Worm (Caenorhabditis elegans): ENCODE data around the gene F08D12.12.

The F08D12.12 gene

ce11 chrII:2826073-2826472, 39.2 kb upstream of the F08D12.12 start, which contains the start of gene K12H6.5:
Gene K12H6.5 (minus strand): TSS chrII:2826173.
- no peak for TF ChIP-seq ceh-36 (tag; optimal IDR thresholded peaks at IDR 0.05)
- TF ChIP-seq aly-1 (tag; optimal IDR thresholded peaks at IDR 0.05): no peak
- TF ChIP-seq hnd-1 (tag; optimal IDR thresholded peaks at IDR 0.05): no peak
- no peak for TF ChIP-seq ceh-13 (GFP tag; optimal IDR thresholded peaks at IDR 0.05)
- no peak for TF ChIP-seq ets-7 (tag; optimal IDR thresholded peaks at IDR 0.05)
- TF ChIP-seq flt-1 (GFP tag; IDR thresholded peaks at IDR 0.05): no peak
- TF ChIP-seq hmbx-1 (tag; optimal IDR thresholded peaks at IDR 0.05): no peak

- no peak for TF ChIP-seq aly-1 (tag; optimal IDR thresholded peaks at IDR 0.05)
- no peak for TF ChIP-seq B0310.2 (tag; optimal IDR thresholded peaks at IDR 0.05)
- TF ChIP-seq tbx-11 (GFP tag; IDR thresholded peaks at IDR 0.05): no peak
- no peak for TF ChIP-seq flt-1 (GFP tag; IDR thresholded peaks at IDR 0.05)
- no peak for TF ChIP-seq sea-1 (GFP tag; conservative IDR thresholded peaks at IDR 0.05)
- no peak for TF ChIP-seq hmg-4 (GFP tag; optimal IDR thresholded peaks at IDR 0.05)
- no peak for TF ChIP-seq hmbx-1 (tag; optimal IDR thresholded peaks at IDR 0.05)
- no peak for TF ChIP-seq F13C5.2 (tag; optimal IDR thresholded peaks at IDR 0.05)
- TF ChIP-seq ceh-36 (tag; optimal IDR thresholded peaks at IDR 0.05): no peak
Measured at ce11 chrII:2824169-2824568, 37.3 kb upstream of the F08D12.12 start, which contains the start of the genes K12H6.4 and K12H6.9. Gene K12H6.4 (minus strand): TSS chrII:2824269. Gene K12H6.9 (plus strand): TSS chrII:2824404.

- TF ChIP-seq hmg-4 (GFP tag; optimal IDR thresholded peaks at IDR 0.05) (no peak), tbx-11 (GFP tag; IDR thresholded peaks at IDR 0.05) (no peak), ceh-36 (tag; optimal IDR thresholded peaks at IDR 0.05) (no peak), F13C5.2 (tag; optimal IDR thresholded peaks at IDR 0.05) (no peak), sea-1 (GFP tag; conservative IDR thresholded peaks at IDR 0.05) (no peak), aly-1 (tag; optimal IDR thresholded peaks at IDR 0.05) (no peak), tra-4 (tag; optimal IDR thresholded peaks at IDR 0.05) (no peak), scrt-1 (GFP tag; IDR thresholded peaks at IDR 0.05) (no peak), ets-7 (tag; optimal IDR thresholded peaks at IDR 0.05) (no peak), ama-1 (optimal IDR thresholded peaks at IDR 0.05) (no peak), flt-1 (GFP tag; IDR thresholded peaks at IDR 0.05) (no peak), B0310.2 (tag; optimal IDR thresholded peaks at IDR 0.05) (no peak)
Measured at ce11 chrII:2822435-2822920, 35.6 kb upstream of the F08D12.12 start, which contains the start of the genes fut-4 and K12H6.10. Gene fut-4 (minus strand): TSS chrII:2822535. Gene K12H6.10 (plus strand): TSS chrII:2822870.

- TF ChIP-seq pes-1 (GFP tag; IDR thresholded peaks at IDR 0.05) (no peak), B0310.2 (tag; optimal IDR thresholded peaks at IDR 0.05) (no peak), ceh-36 (tag; optimal IDR thresholded peaks at IDR 0.05) (no peak), tbx-37 (GFP tag; conservative IDR thresholded peaks at IDR 0.05) (no peak), ceh-13 (GFP tag; optimal IDR thresholded peaks at IDR 0.05) (no peak), ama-1 (optimal IDR thresholded peaks at IDR 0.05) (no peak)
Measured at ce11 chrII:2816676-2817075, 29.8 kb upstream of the F08D12.12 start, which contains the start of gene set-13. Gene set-13 (plus strand): TSS chrII:2816976.

ce11 chrII:2815444-2815843, 28.6 kb upstream of the F08D12.12 start, which contains the start of gene K12H6.2:
Gene K12H6.2 (minus strand): TSS chrII:2815544.
- TF ChIP-seq hmbx-1 (tag; optimal IDR thresholded peaks at IDR 0.05) (no peak), sea-1 (GFP tag; conservative IDR thresholded peaks at IDR 0.05) (no peak), B0310.2 (tag; optimal IDR thresholded peaks at IDR 0.05) (no peak), hmg-4 (GFP tag; optimal IDR thresholded peaks at IDR 0.05) (no peak), tbx-37 (GFP tag; conservative IDR thresholded peaks at IDR 0.05) (no peak), ets-7 (tag; optimal IDR thresholded peaks at IDR 0.05) (no peak), pes-1 (GFP tag; IDR thresholded peaks at IDR 0.05) (no peak), tbx-11 (GFP tag; IDR thresholded peaks at IDR 0.05) (no peak), tra-4 (tag; optimal IDR thresholded peaks at IDR 0.05) (no peak), flt-1 (GFP tag; IDR thresholded peaks at IDR 0.05) (no peak), ama-1 (optimal IDR thresholded peaks at IDR 0.05) (no peak), ceh-36 (tag; optimal IDR thresholded peaks at IDR 0.05) (no peak), F13C5.2 (tag; optimal IDR thresholded peaks at IDR 0.05) (no peak), aly-1 (tag; optimal IDR thresholded peaks at IDR 0.05) (no peak)

ce11 chrII:2815017-2815416, 28.1 kb upstream of the F08D12.12 start:
- TF ChIP-seq hmg-4 (GFP tag; optimal IDR thresholded peaks at IDR 0.05): no peak
- no peak for TF ChIP-seq pes-1 (GFP tag; IDR thresholded peaks at IDR 0.05)
- TF ChIP-seq sea-1 (GFP tag; conservative IDR thresholded peaks at IDR 0.05): no peak
- no peak for TF ChIP-seq ets-7 (tag; optimal IDR thresholded peaks at IDR 0.05)
- no peak for TF ChIP-seq ceh-36 (tag; optimal IDR thresholded peaks at IDR 0.05)
- no peak for TF ChIP-seq B0310.2 (tag; optimal IDR thresholded peaks at IDR 0.05)
- TF ChIP-seq aly-1 (tag; optimal IDR thresholded peaks at IDR 0.05): no peak
- no peak for TF ChIP-seq hnd-1 (tag; optimal IDR thresholded peaks at IDR 0.05)
- no peak for TF ChIP-seq F13C5.2 (tag; optimal IDR thresholded peaks at IDR 0.05)
- TF ChIP-seq ceh-13 (GFP tag; optimal IDR thresholded peaks at IDR 0.05): no peak
- no peak for TF ChIP-seq hmbx-1 (tag; optimal IDR thresholded peaks at IDR 0.05)
- no peak for TF ChIP-seq tbx-37 (GFP tag; conservative IDR thresholded peaks at IDR 0.05)
- no peak for TF ChIP-seq tbx-11 (GFP tag; IDR thresholded peaks at IDR 0.05)
- TF ChIP-seq tra-4 (tag; optimal IDR thresholded peaks at IDR 0.05): no peak
- no peak for TF ChIP-seq flt-1 (GFP tag; IDR thresholded peaks at IDR 0.05)
- no peak for TF ChIP-seq scrt-1 (GFP tag; IDR thresholded peaks at IDR 0.05)

- no peak for TF ChIP-seq F13C5.2 (tag; optimal IDR thresholded peaks at IDR 0.05)
- TF ChIP-seq scrt-1 (GFP tag; IDR thresholded peaks at IDR 0.05): no peak
- TF ChIP-seq ets-7 (tag; optimal IDR thresholded peaks at IDR 0.05): no peak
- TF ChIP-seq ceh-36 (tag; optimal IDR thresholded peaks at IDR 0.05): no peak
- no peak for TF ChIP-seq hmg-4 (GFP tag; optimal IDR thresholded peaks at IDR 0.05)
- no peak for TF ChIP-seq B0310.2 (tag; optimal IDR thresholded peaks at IDR 0.05)
- no peak for TF ChIP-seq pes-1 (GFP tag; IDR thresholded peaks at IDR 0.05)
- no peak for TF ChIP-seq hnd-1 (tag; optimal IDR thresholded peaks at IDR 0.05)
- TF ChIP-seq flt-1 (GFP tag; IDR thresholded peaks at IDR 0.05): no peak
- no peak for TF ChIP-seq hmbx-1 (tag; optimal IDR thresholded peaks at IDR 0.05)
- TF ChIP-seq ceh-13 (GFP tag; optimal IDR thresholded peaks at IDR 0.05): no peak
- TF ChIP-seq tbx-37 (GFP tag; conservative IDR thresholded peaks at IDR 0.05): no peak
- TF ChIP-seq tbx-11 (GFP tag; IDR thresholded peaks at IDR 0.05): no peak
- no peak for TF ChIP-seq ama-1 (optimal IDR thresholded peaks at IDR 0.05)
- TF ChIP-seq sea-1 (GFP tag; conservative IDR thresholded peaks at IDR 0.05): no peak
- TF ChIP-seq tra-4 (tag; optimal IDR thresholded peaks at IDR 0.05): no peak
- no peak for TF ChIP-seq aly-1 (tag; optimal IDR thresholded peaks at IDR 0.05)
Measured at ce11 chrII:2807674-2808206, 20.9 kb upstream of the F08D12.12 start, which contains the start of gene K12H6.12. Gene K12H6.12 (plus strand): TSS chrII:2808156.

Data from whole organism, early embryonic.